Fruit fly (Drosophila melanogaster) whole organism, pupa: ENCODE data around the gene CG34043.
A peak's percentile ranks its signal among the peaks of the same experiment; 100 is the strongest.

ENCODE experiments used
- CG10348 ChIP-seq: fragments of 200-800 bp; sonication (Bioruptor generic); IDR thresholded peaks from 2 replicates; pipeline ENCODE4 v1.3.6; 2022; ENCODE audit warnings: missing biosample characterization, missing genetic modification characterization
- CG12605 ChIP-seq: fragments of 200-800 bp; sonication (Bioruptor generic); IDR thresholded peaks from 2 replicates; pipeline ENCODE4 v1.3.6; 2022; ENCODE audit warnings: missing biosample characterization, missing genetic modification characterization
- CG13204 ChIP-seq: fragments of 200-800 bp; sonication (Bioruptor generic); optimal IDR thresholded peaks from 2 replicates; lab custom pipeline; 2018; ENCODE audit warnings: missing biosample characterization, mild to moderate bottlenecking, missing genetic modification characterization, moderate library complexity
- CG14655 ChIP-seq: fragments of 200-800 bp; sonication (Bioruptor generic); optimal IDR thresholded peaks from 3 replicates; lab custom pipeline; 2017; ENCODE audit warnings: mild to moderate bottlenecking, missing biosample characterization, missing genetic modification reagents, missing genetic modification characterization
- CG15710 ChIP-seq: fragments of 200-800 bp; sonication (Bioruptor generic); optimal IDR thresholded peaks from 2 replicates; lab custom pipeline; 2018; ENCODE audit warnings: missing biosample characterization, mild to moderate bottlenecking, missing genetic modification characterization, moderate library complexity
- CG17806 ChIP-seq: fragments of 200-800 bp; sonication (Bioruptor generic); optimal IDR thresholded peaks from 2 replicates; lab custom pipeline; 2018; ENCODE audit warnings: missing biosample characterization, mild to moderate bottlenecking, missing genetic modification characterization, moderate library complexity
- CG32121 ChIP-seq: fragments of 200-800 bp; sonication (Bioruptor generic); IDR thresholded peaks from 2 replicates; pipeline ENCODE4 v1.3.6; 2022; ENCODE audit warnings: missing biosample characterization, missing genetic modification characterization
- CG4496 ChIP-seq: fragments of 200-800 bp; sonication (Bioruptor generic); IDR thresholded peaks from 3 replicates; pipeline ENCODE4 v1.3.6; 2022; ENCODE audit warnings: missing biosample characterization, missing genetic modification characterization
- CG8159 ChIP-seq: fragments of 200-800 bp; sonication (Bioruptor generic); optimal IDR thresholded peaks from 3 replicates; lab custom pipeline; 2018; ENCODE audit warnings: missing biosample characterization, mild to moderate bottlenecking, missing genetic modification characterization, moderate library complexity
- CG8301 ChIP-seq: fragments of 200-800 bp; sonication (Bioruptor generic); optimal IDR thresholded peaks from 2 replicates; lab custom pipeline; 2018; ENCODE audit warnings: missing biosample characterization, mild to moderate bottlenecking, missing genetic modification characterization
- CG9948 ChIP-seq: fragments of 200-800 bp; sonication (Bioruptor generic); optimal IDR thresholded peaks from 2 replicates; lab custom pipeline; 2018; ENCODE audit warnings: missing biosample characterization, mild to moderate bottlenecking, missing genetic modification characterization, moderate library complexity
- D1 ChIP-seq: fragments of 200-800 bp; sonication (Bioruptor generic); optimal IDR thresholded peaks from 2 replicates; lab custom pipeline; 2018; ENCODE audit warnings: missing biosample characterization, mild to moderate bottlenecking, missing genetic modification characterization, moderate library complexity
- EcR ChIP-seq: fragments of 200-800 bp; sonication (Bioruptor generic); optimal IDR thresholded peaks from 3 replicates; lab custom pipeline; 2019; ENCODE audit warnings: missing biosample characterization, missing genetic modification characterization, mild to moderate bottlenecking, moderate library complexity, missing genetic modification reagents
- Ets98B ChIP-seq: fragments of 200-800 bp; sonication (Bioruptor generic); IDR thresholded peaks from 2 replicates; pipeline ENCODE4 v1.3.6; 2022; ENCODE audit warnings: missing biosample characterization, missing genetic modification characterization
- Pif1A ChIP-seq: fragments of 200-800 bp; sonication (Bioruptor generic); optimal IDR thresholded peaks from 3 replicates; lab custom pipeline; 2016; ENCODE audit warnings: missing biosample characterization, missing genetic modification characterization
- Pif1B ChIP-seq: fragments of 200-800 bp; sonication (Bioruptor generic); optimal IDR thresholded peaks from 3 replicates; lab custom pipeline; 2016; ENCODE audit warnings: missing biosample characterization, missing genetic modification characterization
- Snoo ChIP-seq: fragments of 200-800 bp; sonication (Bioruptor generic); optimal IDR thresholded peaks from 3 replicates; lab custom pipeline; 2017; ENCODE audit warnings: missing biosample characterization, mild to moderate bottlenecking, missing genetic modification characterization, inconsistent platforms
- fd96Ca ChIP-seq: fragments of 200-800 bp; sonication (Bioruptor generic); IDR thresholded peaks from 3 replicates; pipeline ENCODE4 v1.3.6; 2022; ENCODE audit warnings: missing biosample characterization, missing genetic modification characterization
- gl ChIP-seq: fragments of 200-800 bp; sonication (Bioruptor generic); optimal IDR thresholded peaks from 2 replicates; lab custom pipeline; 2018; ENCODE audit warnings: missing biosample characterization, mild to moderate bottlenecking, missing genetic modification characterization
- rn ChIP-seq: fragments of 200-800 bp; sonication (Bioruptor generic); IDR thresholded peaks from 2 replicates; pipeline ENCODE4 v1.3.6; 2022; ENCODE audit warnings: missing biosample characterization, missing genetic modification characterization

The CG34043 gene

dm6 chr2L:10321036-10321583, 40.4 kb upstream of the CG34043 start:
- TF ChIP-seq CG32121 (GFP tag; lab: Robert Waterston, UW) (no peak), CG9948 (no peak), Pif1B (GFP tag; lab: Kevin White, UChicago) (no peak), rn (GFP tag; lab: Robert Waterston, UW) (no peak), Pif1A (GFP tag; lab: Kevin White, UChicago) (no peak)

dm6 chr2L:10320174-10320775, 39.6 kb upstream of the CG34043 start:
- TF ChIP-seq CG12605 (GFP tag; lab: Robert Waterston, UW) (no peak), Pif1A (GFP tag; lab: Kevin White, UChicago) (no peak), CG8301 (tag; lab: Kevin White, UChicago) (no peak), CG14655 (GFP tag; lab: Kevin White, UChicago) (no peak), Snoo (tag; lab: Kevin White, UChicago) (no peak), CG32121 (GFP tag; lab: Robert Waterston, UW) (no peak), fd96Ca (no peak), Ets98B (GFP tag; lab: Robert Waterston, UW) (no peak), CG4496 (no peak), CG8159 (no peak), CG13204 (GFP tag; lab: Kevin White, UChicago) (no peak), rn (GFP tag; lab: Robert Waterston, UW) (no peak), CG10348 (GFP tag; lab: Robert Waterston, UW) (no peak), Pif1B (GFP tag; lab: Kevin White, UChicago) (no peak), CG17806 (tag; lab: Kevin White, UChicago) (no peak), gl (tag; lab: Kevin White, UChicago) (no peak), CG15710 (tag; lab: Kevin White, UChicago) (no peak), CG9948 (no peak)

dm6 chr2L:10315888-10316287, 35.2 kb upstream of the CG34043 start:
- TF ChIP-seq gl (tag; lab: Kevin White, UChicago) (no peak), CG10348 (GFP tag; lab: Robert Waterston, UW) (no peak), CG9948 (no peak), CG17806 (tag; lab: Kevin White, UChicago) (no peak), Ets98B (GFP tag; lab: Robert Waterston, UW) (no peak), CG8301 (tag; lab: Kevin White, UChicago) (no peak), CG8159 (no peak), Pif1A (GFP tag; lab: Kevin White, UChicago) (no peak), CG13204 (GFP tag; lab: Kevin White, UChicago) (no peak), D1 (tag; lab: Kevin White, UChicago) (no peak)

DNA sequence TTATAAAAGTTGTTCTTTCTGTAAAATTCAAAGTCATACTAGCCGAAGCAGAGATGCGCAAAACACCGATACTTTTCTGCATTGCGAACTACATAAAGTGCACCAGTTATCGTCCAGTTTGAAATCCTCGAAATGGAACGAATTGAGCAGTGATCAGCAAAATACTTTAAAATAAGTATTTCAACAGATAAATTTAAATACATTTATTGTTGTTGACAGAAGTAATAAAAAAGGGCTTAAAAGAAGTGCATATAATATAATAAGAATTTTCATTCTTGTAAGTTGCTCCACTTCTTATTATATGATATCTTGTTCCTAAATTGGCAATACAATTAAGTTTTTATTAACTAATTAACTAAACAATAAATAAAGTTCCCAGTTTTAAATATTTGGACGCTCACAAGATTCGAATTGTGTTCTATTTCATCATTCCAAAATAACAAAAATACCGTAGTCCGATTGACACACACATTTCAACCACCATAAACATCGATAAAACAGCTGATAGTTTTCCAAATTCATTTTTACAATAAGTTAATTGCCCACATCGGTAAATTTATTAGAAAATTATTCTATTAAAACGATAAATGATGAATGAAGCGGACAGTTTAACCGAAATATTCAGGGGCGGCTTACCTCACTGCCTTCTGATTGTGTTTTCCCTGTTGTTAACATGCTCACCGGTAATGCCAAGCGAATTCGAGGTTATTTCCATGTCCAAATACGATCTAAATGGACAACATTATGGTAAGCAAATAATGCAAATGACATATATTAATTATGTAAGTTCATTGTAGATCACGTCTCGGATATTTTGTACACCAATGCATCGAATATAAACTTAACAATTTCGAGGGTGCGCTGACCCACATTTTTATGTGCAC, 33.9 kb upstream of the CG34043 start, which contains the start of the genes Usp14 and CG4972:
Gene Usp14, minus strand, starts transcription at position 70 of the 884 bp plus-strand sequence.
Gene CG4972, plus strand, starts transcription at position 466 of the 884 bp plus-strand sequence.
- TF ChIP-seq EcR (GFP tag; lab: Kevin White, UChicago) (peak; percentile 27), D1 (tag; lab: Kevin White, UChicago) (no peak), CG15710 (tag; lab: Kevin White, UChicago) (peak; percentile 24)

- no peak for TF ChIP-seq rn (GFP tag; lab: Robert Waterston, UW)
- TF ChIP-seq gl (tag; lab: Kevin White, UChicago), result no peak
- TF ChIP-seq CG32121 (GFP tag; lab: Robert Waterston, UW), result no peak
- TF ChIP-seq Pif1B (GFP tag; lab: Kevin White, UChicago), result no peak
- TF ChIP-seq CG8301 (tag; lab: Kevin White, UChicago), result no peak
- TF ChIP-seq CG8159, result no peak
- no peak for TF ChIP-seq Ets98B (GFP tag; lab: Robert Waterston, UW)
- TF ChIP-seq Pif1A (GFP tag; lab: Kevin White, UChicago), result no peak
- no peak for TF ChIP-seq CG13204 (GFP tag; lab: Kevin White, UChicago)
- no peak for TF ChIP-seq CG9948
- TF ChIP-seq CG10348 (GFP tag; lab: Robert Waterston, UW), result no peak
- no peak for TF ChIP-seq Snoo (tag; lab: Kevin White, UChicago)
- no peak for TF ChIP-seq fd96Ca
- no peak for TF ChIP-seq D1 (tag; lab: Kevin White, UChicago)
- TF ChIP-seq CG15710 (tag; lab: Kevin White, UChicago), result no peak
- no peak for TF ChIP-seq CG14655 (GFP tag; lab: Kevin White, UChicago)
Measured at dm6 chr2L:10311822-10312221, 31.1 kb upstream of the CG34043 start.
